Fruit fly (Drosophila melanogaster) whole organism, prepupa: Measurements from ENCODE around the gene pns.

Source experiments
- Blimp-1 ChIP-seq: fragments of 200-800 bp; sonication (Bioruptor generic); optimal IDR thresholded peaks from 3 replicates; lab custom pipeline; 2017; ENCODE audit warnings: missing biosample characterization, missing genetic modification characterization, mild to moderate bottlenecking, moderate library complexity, missing genetic modification reagents
- CG10631 ChIP-seq: fragments of 200-800 bp; sonication (Bioruptor generic); optimal IDR thresholded peaks from 2 replicates; lab custom pipeline; 2016; ENCODE audit warnings: missing biosample characterization, missing genetic modification characterization
- CG10669 ChIP-seq: fragments of 200-800 bp; sonication (Bioruptor generic); optimal IDR thresholded peaks from 3 replicates; lab custom pipeline; 2018; ENCODE audit warnings: missing biosample characterization, mild to moderate bottlenecking, missing genetic modification characterization, moderate library complexity
- CG11294 ChIP-seq: fragments of 200-800 bp; sonication (Bioruptor generic); IDR thresholded peaks from 2 replicates; pipeline ENCODE4 v1.3.6; 2022; ENCODE audit warnings: missing biosample characterization, missing genetic modification characterization
- CG11762 ChIP-seq: fragments of 200-800 bp; sonication (Bioruptor generic); optimal IDR thresholded peaks from 3 replicates; lab custom pipeline; 2016; ENCODE audit warnings: missing biosample characterization, missing genetic modification characterization; ENCODE audit not compliant: insufficient read depth
- CG11902 ChIP-seq: fragments of 200-800 bp; sonication (Bioruptor generic); optimal IDR thresholded peaks from 3 replicates; lab custom pipeline; 2016; ENCODE audit warnings: missing biosample characterization, missing genetic modification characterization
- CG15336 ChIP-seq: fragments of 200-800 bp; sonication (Bioruptor generic); IDR thresholded peaks from 2 replicates; pipeline ENCODE4 v1.3.6; 2022; ENCODE audit warnings: missing biosample characterization, missing genetic modification characterization
- CG1621 ChIP-seq: fragments of 200-800 bp; sonication (Bioruptor generic); optimal IDR thresholded peaks from 3 replicates; lab custom pipeline; 2018; ENCODE audit warnings: missing biosample characterization, mild to moderate bottlenecking, missing genetic modification characterization
- CG16779 ChIP-seq: fragments of 200-800 bp; sonication (Bioruptor generic); optimal IDR thresholded peaks from 3 replicates; lab custom pipeline; 2017; ENCODE audit warnings: missing biosample characterization, mild to moderate bottlenecking, missing genetic modification characterization
- CG32006 ChIP-seq: fragments of 200-800 bp; sonication (Bioruptor generic); optimal IDR thresholded peaks from 3 replicates; lab custom pipeline; 2017; ENCODE audit warnings: missing biosample characterization, mild to moderate bottlenecking, missing genetic modification characterization
- CG3919 ChIP-seq: fragments of 200-800 bp; sonication (Bioruptor generic); optimal IDR thresholded peaks from 3 replicates; lab custom pipeline; 2016; ENCODE audit warnings: missing biosample characterization, missing genetic modification characterization
- CG4318 ChIP-seq: fragments of 200-800 bp; sonication (Bioruptor generic); optimal IDR thresholded peaks from 3 replicates; lab custom pipeline; 2017; ENCODE audit warnings: missing biosample characterization, mild to moderate bottlenecking, missing genetic modification characterization
- CG6276 ChIP-seq: fragments of 200-800 bp; sonication (Bioruptor generic); optimal IDR thresholded peaks from 2 replicates; lab custom pipeline; 2017; ENCODE audit warnings: missing biosample characterization, mild to moderate bottlenecking, missing genetic modification characterization
- CG6792 ChIP-seq: fragments of 200-800 bp; sonication (Bioruptor generic); optimal IDR thresholded peaks from 3 replicates; lab custom pipeline; 2016; ENCODE audit warnings: missing biosample characterization, missing genetic modification characterization
- CG6808 ChIP-seq: fragments of 200-800 bp; sonication (Bioruptor generic); optimal IDR thresholded peaks from 3 replicates; lab custom pipeline; 2017; ENCODE audit warnings: missing biosample characterization, missing genetic modification characterization, mild to moderate bottlenecking, moderate library complexity, missing genetic modification reagents
- CG6854 ChIP-seq: fragments of 200-800 bp; sonication (Bioruptor generic); optimal IDR thresholded peaks from 2 replicates; lab custom pipeline; 2017; ENCODE audit warnings: missing biosample characterization, mild to moderate bottlenecking, missing genetic modification characterization
- CG9139 ChIP-seq: fragments of 200-800 bp; sonication (Bioruptor generic); optimal IDR thresholded peaks from 3 replicates; lab custom pipeline; 2017; ENCODE audit warnings: missing biosample characterization, mild to moderate bottlenecking, missing genetic modification characterization
- Eip75B ChIP-seq: fragments of 200-800 bp; sonication (Bioruptor generic); optimal IDR thresholded peaks from 3 replicates; lab custom pipeline; 2016; ENCODE audit warnings: missing biosample characterization, missing genetic modification characterization
- Eip78C ChIP-seq: fragments of 200-800 bp; sonication (Bioruptor generic); peaks from one replicate; lab custom pipeline; 2016; ENCODE audit warnings: missing biosample characterization, missing genetic modification characterization
- Eip93F ChIP-seq: fragments of 200-800 bp; sonication (Bioruptor generic); optimal IDR thresholded peaks from 2 replicates; lab custom pipeline; 2016; ENCODE audit warnings: missing biosample characterization, mild to moderate bottlenecking, missing genetic modification characterization
- Ets21C ChIP-seq: fragments of 200-800 bp; sonication (Bioruptor generic); optimal IDR thresholded peaks from 3 replicates; lab custom pipeline; 2016; ENCODE audit warnings: missing biosample characterization, missing genetic modification characterization
- Hr38 ChIP-seq: sonication (Bioruptor generic); optimal IDR thresholded peaks from 2 replicates; lab custom pipeline; 2016; ENCODE audit warnings: missing biosample characterization, missing genetic modification characterization
- Hr4 ChIP-seq: fragments of 200-800 bp; sonication (Bioruptor generic); optimal IDR thresholded peaks from 3 replicates; lab custom pipeline; 2016; ENCODE audit warnings: missing biosample characterization, missing genetic modification characterization
- Lpt ChIP-seq: fragments of 200-800 bp; sonication (Bioruptor generic); optimal IDR thresholded peaks from 3 replicates; lab custom pipeline; 2016; ENCODE audit warnings: missing biosample characterization, missing genetic modification characterization
- Met ChIP-seq: fragments of 200-800 bp; sonication (Bioruptor generic); optimal IDR thresholded peaks from 3 replicates; lab custom pipeline; 2016; ENCODE audit warnings: missing biosample characterization, missing genetic modification characterization
- Sox102F ChIP-seq: fragments of 200-800 bp; sonication (Bioruptor generic); optimal IDR thresholded peaks from 2 replicates; lab custom pipeline; 2016; ENCODE audit warnings: missing biosample characterization, mild to moderate bottlenecking, missing genetic modification characterization
- Sox14 ChIP-seq: fragments of 200-800 bp; sonication (Bioruptor generic); optimal IDR thresholded peaks from 3 replicates; lab custom pipeline; 2016; ENCODE audit warnings: missing biosample characterization, missing genetic modification characterization
- Sox15 ChIP-seq: fragments of 200-800 bp; sonication (Bioruptor generic); optimal IDR thresholded peaks from 3 replicates; lab custom pipeline; 2016; ENCODE audit warnings: missing biosample characterization, missing genetic modification characterization
- cyc ChIP-seq: fragments of 200-800 bp; sonication (Bioruptor generic); optimal IDR thresholded peaks from 3 replicates; lab custom pipeline; 2016; ENCODE audit warnings: missing biosample characterization, missing genetic modification characterization
- dac ChIP-seq: fragments of 200-800 bp; sonication (Bioruptor generic); optimal IDR thresholded peaks from 2 replicates; lab custom pipeline; 2017; ENCODE audit warnings: missing biosample characterization, mild to moderate bottlenecking, missing genetic modification characterization
- esn ChIP-seq: fragments of 200-800 bp; sonication (Bioruptor generic); optimal IDR thresholded peaks from 2 replicates; lab custom pipeline; 2016; ENCODE audit warnings: missing biosample characterization, mild to moderate bottlenecking, missing genetic modification characterization, moderate library complexity
- fd85E ChIP-seq: fragments of 200-800 bp; sonication (Bioruptor generic); optimal IDR thresholded peaks from 3 replicates; lab custom pipeline; 2016; ENCODE audit warnings: missing biosample characterization, missing genetic modification characterization
- fkh ChIP-seq: fragments of 200-800 bp; sonication (Bioruptor generic); optimal IDR thresholded peaks from 3 replicates; lab custom pipeline; 2017; ENCODE audit warnings: missing biosample characterization, mild to moderate bottlenecking, missing genetic modification characterization, moderate library complexity
- lz ChIP-seq: fragments of 200-800 bp; sonication (Bioruptor generic); optimal IDR thresholded peaks from 3 replicates; lab custom pipeline; 2016; ENCODE audit warnings: missing biosample characterization, missing genetic modification characterization
- net ChIP-seq: fragments of 200-800 bp; sonication (Bioruptor generic); optimal IDR thresholded peaks from 3 replicates; lab custom pipeline; 2016; ENCODE audit warnings: missing biosample characterization, missing genetic modification characterization
- pdm3 ChIP-seq: fragments of 200-800 bp; sonication (Bioruptor generic); optimal IDR thresholded peaks from 3 replicates; lab custom pipeline; 2016; ENCODE audit warnings: missing biosample characterization, missing genetic modification characterization
- salr ChIP-seq, 2 experiments: fragments of 200-800 bp; sonication (Bioruptor generic); optimal IDR thresholded peaks; 3 replicates each; lab custom pipeline; 2016 to 2018; ENCODE audit warnings: missing biosample characterization in 2 of 2, missing genetic modification characterization in 2 of 2, mild to moderate bottlenecking in 1 of 2
- svp ChIP-seq: fragments of 200-800 bp; sonication (Bioruptor generic); peaks from one replicate; lab custom pipeline; 2016; ENCODE audit warnings: missing biosample characterization, missing genetic modification characterization
- topi ChIP-seq: fragments of 200-800 bp; sonication (Bioruptor generic); optimal IDR thresholded peaks from 3 replicates; lab custom pipeline; 2016; ENCODE audit warnings: missing biosample characterization, missing genetic modification characterization
- vri ChIP-seq: fragments of 200-800 bp; sonication (Bioruptor generic); optimal IDR thresholded peaks from 3 replicates; lab custom pipeline; 2016; ENCODE audit warnings: missing biosample characterization, mild to moderate bottlenecking, missing genetic modification characterization

Gene pns

dm6 chr3L:1531159-1531558, 5.8 kb upstream of the pns start, which contains the start of gene Ir62a:
Ir62a (minus strand) TSS chr3L:1531259.
- no peak for TF ChIP-seq pdm3 (GFP tag; lab: Kevin White, UChicago)
- no peak for TF ChIP-seq net (GFP tag; lab: Kevin White, UChicago)
- no peak for TF ChIP-seq CG15336 (GFP tag; lab: Robert Waterston, UW)
- TF ChIP-seq dac (GFP tag; lab: Kevin White, UChicago): no peak
- TF ChIP-seq CG3919 (GFP tag; lab: Kevin White, UChicago): no peak
- TF ChIP-seq CG6276 (GFP tag; lab: Kevin White, UChicago): no peak
- TF ChIP-seq CG9139 (GFP tag; lab: Kevin White, UChicago): no peak

- TF ChIP-seq lz (GFP tag; lab: Kevin White, UChicago): peak; percentile 18
- TF ChIP-seq CG16779 (tag; lab: Kevin White, UChicago): no peak
- TF ChIP-seq fkh (GFP tag; lab: Kevin White, UChicago): peak; percentile 41
- peak; percentile 63 for TF ChIP-seq svp (GFP tag; lab: Kevin White, UChicago)
- peak; percentile 43 for TF ChIP-seq esn (GFP tag; lab: Kevin White, UChicago)
- TF ChIP-seq, all 60 proteins: peak for 4
Measured at dm6 chr3L:1533699-1534431, 3.1 kb upstream of the pns start, which contains the start of gene Iml1. Iml1 (minus strand) TSS chr3L:1534034.

- TF ChIP-seq CG11762 (GFP tag; lab: Kevin White, UChicago): no peak
- TF ChIP-seq CG16779 (tag; lab: Kevin White, UChicago): peak; percentile 33
- TF ChIP-seq, all 60 proteins: peak for 1
Measured at dm6 chr3L:1537353-1537752, 416 bp downstream of the pns start.

dm6 chr3L:1538314-1538854, 1.4 kb downstream of the pns start:
- peak; percentile 3 for TF ChIP-seq Eip78C (GFP tag; lab: Kevin White, UChicago)
- TF ChIP-seq fd85E (GFP tag; lab: Kevin White, UChicago): no peak
- no peak for TF ChIP-seq Ets21C (GFP tag; lab: Kevin White, UChicago)
- peak; percentile 84 for TF ChIP-seq svp (GFP tag; lab: Kevin White, UChicago)

dm6 chr3L:1545693-1546329, 8.9 kb downstream of the pns start, which contains the start of the genes CG32313 and Pcyt1:
CG32313 (minus strand) TSS chr3L:1545743.
Pcyt1 (plus strand) TSS chr3L:1546092.
- TF ChIP-seq CG6792 (GFP tag; lab: Kevin White, UChicago) (no peak), fkh (GFP tag; lab: Kevin White, UChicago) (no peak), salr (GFP tag; optimal IDR thresholded peaks at IDR 0.05; lab: Kevin White, UChicago) (no peak), CG10669 (GFP tag; lab: Kevin White, UChicago) (no peak), Lpt (GFP tag; lab: Kevin White, UChicago) (no peak), Hr4 (GFP tag; lab: Kevin White, UChicago) (no peak), Met (GFP tag; lab: Kevin White, UChicago) (no peak), CG10631 (GFP tag; lab: Kevin White, UChicago) (no peak), Ets21C (GFP tag; lab: Kevin White, UChicago) (no peak), CG11902 (no peak), CG11762 (GFP tag; lab: Kevin White, UChicago) (no peak), Sox102F (GFP tag; lab: Kevin White, UChicago) (peak; percentile 15), Eip93F (GFP tag; lab: Kevin White, UChicago) (peak; percentile 31), Eip75B (GFP tag; lab: Kevin White, UChicago) (no peak), topi (GFP tag; lab: Kevin White, UChicago) (no peak), net (GFP tag; lab: Kevin White, UChicago) (no peak), Sox14 (peak; percentile 28), CG1621 (no peak), Blimp-1 (GFP tag; lab: Kevin White, UChicago) (no peak), CG11294 (GFP tag; lab: Robert Waterston, UW) (no peak), Sox15 (GFP tag; lab: Kevin White, UChicago) (no peak), CG4318 (GFP tag; lab: Kevin White, UChicago) (no peak), Eip78C (GFP tag; lab: Kevin White, UChicago) (peak; percentile 67), cyc (GFP tag; lab: Kevin White, UChicago) (no peak), CG32006 (GFP tag; lab: Kevin White, UChicago) (no peak), Hr38 (no peak), esn (GFP tag; lab: Kevin White, UChicago) (peak; percentile 24), svp (GFP tag; lab: Kevin White, UChicago) (peak; percentile 79), vri (no peak), CG6854 (GFP tag; lab: Kevin White, UChicago) (peak; percentile 46), CG6808 (GFP tag; lab: Kevin White, UChicago) (no peak)
